Worm (Caenorhabditis elegans) whole organism, L3 larva: ENCODE data around the gene Y69A2AR.23.

Experiments
- ZK546.5 ChIP-seq: sonication (generic microtip); optimal IDR thresholded peaks from 2 replicates; lab custom pipeline; 2017; ENCODE audit warnings: missing biosample characterization, missing genetic modification characterization
- aly-2 ChIP-seq: fragments of 150-350 bp; optimal IDR thresholded peaks from 2 replicates; lab custom pipeline; 2014; ENCODE audit warnings: missing biosample characterization, missing genetic modification characterization
- ceh-16 ChIP-seq: sonication (generic microtip); optimal IDR thresholded peaks from 2 replicates; lab custom pipeline; 2017; ENCODE audit warnings: missing biosample characterization, missing genetic modification characterization
- ceh-28 ChIP-seq: fragments of 150-350 bp; optimal IDR thresholded peaks from 2 replicates; lab custom pipeline; 2014; ENCODE audit warnings: missing biosample characterization, missing genetic modification reagents, missing genetic modification characterization
- ceh-82 ChIP-seq: fragments of 150-350 bp; optimal IDR thresholded peaks from 2 replicates; lab custom pipeline; 2014; ENCODE audit warnings: missing biosample characterization, missing genetic modification characterization
- daf-12 ChIP-seq: fragments of 150-350 bp; optimal IDR thresholded peaks from 2 replicates; lab custom pipeline; 2014; ENCODE audit warnings: missing biosample characterization, missing genetic modification reagents, missing genetic modification characterization
- egl-27 ChIP-seq: sonication (generic microtip); optimal IDR thresholded peaks from 4 replicates; lab custom pipeline; 2017; ENCODE audit warnings: missing biosample characterization, missing genetic modification reagents, missing genetic modification characterization
- elt-1 ChIP-seq: fragments of 150-350 bp; optimal IDR thresholded peaks from 2 replicates; lab custom pipeline; 2014; ENCODE audit warnings: missing biosample characterization, missing genetic modification characterization
- elt-2 ChIP-seq: sonication (generic microtip); optimal IDR thresholded peaks from 2 replicates; lab custom pipeline; 2016; ENCODE audit warnings: missing genetic modification reagents, mild to moderate bottlenecking, missing genetic modification characterization, missing compliant biosample characterization
- eor-1 ChIP-seq, 2 experiments: fragments of 150-350 bp; optimal IDR thresholded peaks; 2 replicates each; lab custom pipeline; 2014 to 2018; ENCODE audit warnings: missing biosample characterization in 2 of 2, missing genetic modification characterization in 2 of 2
- fos-1 ChIP-seq: fragments of 150-350 bp; optimal IDR thresholded peaks from 2 replicates; lab custom pipeline; 2014; ENCODE audit warnings: missing biosample characterization, missing genetic modification characterization
- jun-1 ChIP-seq: fragments of 150-350 bp; optimal IDR thresholded peaks from 2 replicates; lab custom pipeline; 2014; ENCODE audit warnings: missing biosample characterization, missing genetic modification reagents, missing genetic modification characterization
- lin-15B ChIP-seq: fragments of 150-350 bp; optimal IDR thresholded peaks from 2 replicates; lab custom pipeline; 2014; ENCODE audit warnings: missing biosample characterization, missing genetic modification characterization
- lin-39 ChIP-seq: fragments of 150-350 bp; optimal IDR thresholded peaks from 2 replicates; lab custom pipeline; 2018; ENCODE audit warnings: missing biosample characterization, missing genetic modification reagents, missing genetic modification characterization
- lsy-12 ChIP-seq: sonication (generic microtip); optimal IDR thresholded peaks from 2 replicates; lab custom pipeline; 2016; ENCODE audit warnings: mild to moderate bottlenecking, missing genetic modification characterization, missing compliant biosample characterization
- mdl-1 ChIP-seq: fragments of 150-350 bp; optimal IDR thresholded peaks from 2 replicates; lab custom pipeline; 2014; ENCODE audit warnings: missing biosample characterization, missing genetic modification characterization
- mml-1 ChIP-seq: fragments of 150-350 bp; sonication (generic microtip); optimal IDR thresholded peaks from 3 replicates; lab custom pipeline; 2014; ENCODE audit warnings: missing biosample characterization, missing genetic modification characterization
- nhr-11 ChIP-seq: fragments of 150-350 bp; optimal IDR thresholded peaks from 2 replicates; lab custom pipeline; 2014; ENCODE audit warnings: missing biosample characterization, missing genetic modification characterization
- nhr-12 ChIP-seq: fragments of 150-350 bp; optimal IDR thresholded peaks from 2 replicates; lab custom pipeline; 2014; ENCODE audit warnings: missing biosample characterization, missing genetic modification characterization
- nhr-23 ChIP-seq: fragments of 150-350 bp; optimal IDR thresholded peaks from 2 replicates; lab custom pipeline; 2014; ENCODE audit warnings: missing biosample characterization, missing genetic modification reagents, missing genetic modification characterization
- nhr-237 ChIP-seq: fragments of 150-350 bp; optimal IDR thresholded peaks from 2 replicates; lab custom pipeline; 2014; ENCODE audit warnings: missing biosample characterization, missing genetic modification characterization
- nhr-28 ChIP-seq: fragments of 150-350 bp; optimal IDR thresholded peaks from 2 replicates; lab custom pipeline; 2014; ENCODE audit warnings: missing biosample characterization, missing genetic modification characterization
- nhr-43 ChIP-seq: sonication (generic microtip); optimal IDR thresholded peaks from 2 replicates; lab custom pipeline; 2016; ENCODE audit warnings: mild to moderate bottlenecking, missing genetic modification characterization, missing compliant biosample characterization; ENCODE audit not compliant: poor library complexity, severe bottlenecking
- nhr-76 ChIP-seq: fragments of 150-350 bp; sonication (generic microtip); optimal IDR thresholded peaks from 5 replicates; lab custom pipeline; 2014; ENCODE audit warnings: missing biosample characterization, missing genetic modification characterization
- sea-2 ChIP-seq: fragments of 150-350 bp; sonication (generic microtip); optimal IDR thresholded peaks from 4 replicates; lab custom pipeline; 2014; ENCODE audit warnings: missing biosample characterization, missing genetic modification reagents, missing genetic modification characterization
- skn-1 ChIP-seq: fragments of 150-350 bp; optimal IDR thresholded peaks from 2 replicates; lab custom pipeline; 2014; ENCODE audit warnings: missing biosample characterization, missing genetic modification characterization
- tbx-2 ChIP-seq: sonication (generic microtip); optimal IDR thresholded peaks from 2 replicates; lab custom pipeline; 2016; ENCODE audit warnings: mild to moderate bottlenecking, missing genetic modification characterization, missing compliant biosample characterization
- zag-1 ChIP-seq: fragments of 150-350 bp; optimal IDR thresholded peaks from 2 replicates; lab custom pipeline; 2014; ENCODE audit warnings: missing biosample characterization, missing genetic modification characterization
- ztf-11 ChIP-seq: fragments of 150-350 bp; optimal IDR thresholded peaks from 2 replicates; lab custom pipeline; 2014; ENCODE audit warnings: missing biosample characterization, missing genetic modification characterization
- ztf-4 ChIP-seq: fragments of 150-350 bp; optimal IDR thresholded peaks from 2 replicates; lab custom pipeline; 2014; ENCODE audit warnings: missing biosample characterization, missing genetic modification characterization

Gene Y69A2AR.23

DNA sequence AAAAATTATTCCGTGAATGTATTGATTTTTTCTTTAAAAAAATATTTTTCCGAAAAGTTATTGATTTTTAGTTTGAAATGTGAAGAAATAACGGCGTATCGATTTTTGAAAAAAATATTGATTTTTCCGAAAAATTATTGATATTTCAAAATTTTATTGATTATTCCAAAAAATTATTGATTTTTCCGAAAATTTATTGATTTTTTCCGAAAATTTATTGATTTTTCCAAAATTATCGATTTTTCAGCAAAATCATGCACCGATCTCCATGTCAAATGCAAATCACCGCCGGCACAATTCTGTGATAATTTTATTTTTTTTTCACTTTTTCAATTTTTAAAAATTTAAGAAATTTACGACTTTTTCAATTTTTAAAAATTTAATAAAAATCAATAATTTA, 1.9 kb downstream of the Y69A2AR.23 start:
- TF ChIP-seq ceh-28 (tag; lab: Kevin White, UChicago) (peak; percentile 86), sea-2 (GFP tag; lab: Kevin White, UChicago) (no peak)

DNA sequence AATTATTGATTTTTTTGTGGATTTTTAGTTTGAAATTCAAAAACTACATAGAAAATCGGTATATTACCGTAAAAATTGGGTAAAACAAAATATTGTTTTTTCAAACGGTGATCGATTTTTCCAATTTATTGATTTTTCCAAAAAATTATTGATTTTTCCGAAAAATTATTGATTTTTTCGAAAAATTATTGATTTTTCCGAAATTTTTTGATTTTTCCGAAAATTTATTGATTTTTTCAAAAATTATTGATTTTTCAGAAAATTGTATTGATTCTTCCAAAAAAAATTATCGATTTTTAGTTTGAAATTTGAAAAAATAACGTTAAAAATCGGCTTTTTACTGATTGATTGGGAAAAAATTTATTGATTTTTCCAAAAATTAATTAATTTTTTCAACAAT, 2.7 kb downstream of the Y69A2AR.23 start:
- TF ChIP-seq ceh-28 (tag; lab: Kevin White, UChicago) (peak; percentile 96), egl-27 (tag; lab: Kevin White, UChicago) (no peak)

ce11 chrIV:2542001-2542400, 9.5 kb downstream of the Y69A2AR.23 start, which contains the start of gene sprr-3:
Gene sprr-3 (plus strand): TSS chrIV:2542301.
- no peak for TF ChIP-seq ceh-16
- TF ChIP-seq lin-39 (tag; lab: Kevin White, UChicago) = no peak
- TF ChIP-seq nhr-76 (tag; lab: Kevin White, UChicago) = no peak
- no peak for TF ChIP-seq mdl-1 (tag; lab: Kevin White, UChicago)
- no peak for TF ChIP-seq nhr-12
- TF ChIP-seq egl-27 (tag; lab: Kevin White, UChicago) = no peak
- TF ChIP-seq ztf-4 (tag; lab: Kevin White, UChicago) = no peak
- TF ChIP-seq zag-1 (tag; lab: Kevin White, UChicago) = no peak
- no peak for TF ChIP-seq mml-1 (tag; lab: Kevin White, UChicago)
- TF ChIP-seq lsy-12 = no peak
- no peak for TF ChIP-seq elt-1 (tag; lab: Kevin White, UChicago)
- no peak for TF ChIP-seq elt-2 (tag; lab: Kevin White, UChicago)
- no peak for TF ChIP-seq ztf-11 (tag; lab: Kevin White, UChicago)
- no peak for TF ChIP-seq lin-15B (tag; lab: Kevin White, UChicago)
- TF ChIP-seq jun-1 (tag; lab: Kevin White, UChicago) = no peak
- no peak for TF ChIP-seq eor-1 (tag; optimal IDR thresholded peaks at IDR 0.05; lab: Kevin White, UChicago)
- no peak for TF ChIP-seq tbx-2

DNA sequence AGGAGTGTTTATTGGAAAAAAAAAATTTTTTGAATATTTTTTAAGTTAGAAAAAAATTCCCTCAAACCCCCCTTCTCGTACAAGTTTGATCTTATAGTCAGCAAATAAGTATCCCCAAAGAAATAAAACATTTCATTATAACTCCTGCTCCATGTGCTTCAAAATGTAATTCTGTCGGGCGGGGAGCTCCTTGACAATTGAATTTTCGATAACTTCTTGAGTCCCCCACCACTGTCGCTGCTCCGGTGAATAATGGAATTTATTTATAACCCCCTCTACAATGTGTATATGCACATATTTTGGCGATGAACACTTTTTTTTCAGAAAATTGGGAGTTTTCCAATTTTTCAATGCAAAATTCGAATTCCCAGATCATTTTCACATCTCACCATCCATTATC, 13.7 kb downstream of the Y69A2AR.23 start:
- TF ChIP-seq elt-2 (tag; lab: Kevin White, UChicago) (no peak), daf-12 (tag; lab: Kevin White, UChicago) (no peak), ZK546.5 (no peak), nhr-237 (tag; lab: Kevin White, UChicago) (no peak), eor-1 (tag; optimal IDR thresholded peaks at IDR 0.05; lab: Kevin White, UChicago) (no peak), skn-1 (tag; lab: Kevin White, UChicago) (no peak), zag-1 (tag; lab: Kevin White, UChicago) (no peak), nhr-11 (no peak), aly-2 (tag; lab: Kevin White, UChicago) (no peak), nhr-23 (tag; lab: Kevin White, UChicago) (no peak), nhr-43 (tag; lab: Kevin White, UChicago) (no peak), nhr-12 (no peak), lin-15B (tag; lab: Kevin White, UChicago) (no peak), ceh-82 (tag; lab: Kevin White, UChicago) (no peak), fos-1 (no peak)

DNA sequence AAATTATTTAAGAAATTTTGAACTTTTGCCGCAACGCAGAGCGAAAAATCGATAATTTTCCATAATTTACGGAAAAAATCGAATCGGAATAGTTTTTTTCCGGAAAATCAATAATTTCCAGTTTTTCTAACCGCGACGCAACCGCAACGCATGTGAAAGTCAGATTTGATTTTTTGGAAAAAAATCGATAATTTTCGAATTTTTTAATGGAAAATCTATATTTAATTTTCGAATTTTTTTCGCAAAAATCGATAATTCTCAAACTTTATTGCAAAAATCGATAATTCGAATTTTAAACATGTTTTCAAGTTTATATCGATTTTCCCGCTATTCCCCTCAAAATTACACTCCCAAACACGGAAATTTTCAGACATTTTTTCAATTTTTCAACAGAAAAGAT, 21.2 kb downstream of the Y69A2AR.23 start:
- TF ChIP-seq ceh-28 (tag; lab: Kevin White, UChicago) (peak; percentile 86), sea-2 (GFP tag; lab: Kevin White, UChicago) (no peak)

DNA sequence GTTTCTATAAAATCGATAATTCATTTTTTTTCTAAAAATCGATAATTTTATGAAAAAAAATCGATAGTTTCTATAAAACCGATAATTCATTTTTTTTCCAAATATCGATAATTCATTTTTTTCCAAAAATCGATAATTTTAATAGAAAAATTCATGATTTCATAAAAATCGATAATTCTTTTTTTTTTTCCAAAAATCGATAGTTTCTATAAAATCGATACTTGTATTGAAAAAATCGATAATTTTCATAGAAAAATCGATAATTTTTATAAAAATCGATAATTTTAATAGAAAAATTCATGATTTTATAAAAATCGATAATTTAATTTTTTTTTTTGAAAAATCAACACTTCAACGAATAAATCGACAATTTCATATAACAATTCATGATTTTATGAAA, 22.2 kb downstream of the Y69A2AR.23 start:
- TF ChIP-seq ceh-28 (tag; lab: Kevin White, UChicago) (peak; percentile 93), fos-1 (no peak), zag-1 (tag; lab: Kevin White, UChicago) (no peak), nhr-28 (tag; lab: Kevin White, UChicago) (no peak)

ce11 chrIV:2528741-2529140, 22.7 kb downstream of the Y69A2AR.23 start:
- peak; percentile 90 for TF ChIP-seq ceh-28 (tag; lab: Kevin White, UChicago)
